Worm (Caenorhabditis elegans) whole organism, L1 larva: ENCODE measurements around the gene F47D12.9.

ENCODE experiments used
- C04F5.9 ChIP-seq: sonication (generic microtip); optimal IDR thresholded peaks from 2 replicates; lab custom pipeline; 2016; ENCODE audit warnings: missing genetic modification characterization, missing compliant biosample characterization
- C34B4.2 ChIP-seq: sonication (generic microtip); optimal IDR thresholded peaks from 2 replicates; lab custom pipeline; 2017; ENCODE audit warnings: mild to moderate bottlenecking, missing genetic modification characterization, missing compliant biosample characterization
- F16B12.6 ChIP-seq: fragments of 150-350 bp; optimal IDR thresholded peaks from 2 replicates; lab custom pipeline; 2014; ENCODE audit warnings: missing biosample characterization, missing genetic modification characterization
- aha-1 ChIP-seq: fragments of 150-350 bp; optimal IDR thresholded peaks from 2 replicates; lab custom pipeline; 2014; ENCODE audit warnings: missing biosample characterization, missing genetic modification characterization
- blmp-1 ChIP-seq: fragments of 150-350 bp; optimal IDR thresholded peaks from 2 replicates; lab custom pipeline; 2014; ENCODE audit warnings: missing biosample characterization, missing genetic modification characterization
- ceh-63 ChIP-seq: fragments of 200-800 bp; sonication (Bioruptor generic); optimal IDR thresholded peaks from 2 replicates; lab custom pipeline; 2018; ENCODE audit warnings: mild to moderate bottlenecking, missing genetic modification characterization, missing compliant biosample characterization
- ceh-8 ChIP-seq: fragments of 200-800 bp; sonication (Bioruptor generic); optimal IDR thresholded peaks from 2 replicates; lab custom pipeline; 2018; ENCODE audit warnings: mild to moderate bottlenecking, missing genetic modification characterization, moderate library complexity, missing compliant biosample characterization
- ceh-88 ChIP-seq: fragments of 200-800 bp; sonication (Bioruptor generic); IDR thresholded peaks from 2 replicates; pipeline ENCODE4 v1.3.6; 2022; ENCODE audit warnings: missing genetic modification characterization, missing compliant biosample characterization
- ceh-90 ChIP-seq: sonication (generic microtip); optimal IDR thresholded peaks from 2 replicates; lab custom pipeline; 2016; ENCODE audit warnings: missing genetic modification characterization, missing compliant biosample characterization
- dpl-1 ChIP-seq, 3 experiments: fragments of 150-350 bp in 2 of 3; sonication (generic microtip) in 1 of 3; optimal IDR thresholded peaks; 2 replicates each; lab custom pipeline; 2014 to 2017; ENCODE audit warnings: missing biosample characterization in 3 of 3, missing genetic modification characterization in 3 of 3, missing genetic modification reagents in 3 of 3
- efl-3 ChIP-seq: fragments of 200-800 bp; sonication (Bioruptor generic); optimal IDR thresholded peaks from 2 replicates; lab custom pipeline; 2018; ENCODE audit warnings: mild to moderate bottlenecking, missing genetic modification characterization, missing compliant biosample characterization
- egl-13 ChIP-seq: sonication (generic microtip); optimal IDR thresholded peaks from 2 replicates; lab custom pipeline; 2016; ENCODE audit warnings: missing genotype, missing genetic modification reagents, missing genetic modification characterization, missing compliant biosample characterization
- elt-2 ChIP-seq: sonication (generic microtip); optimal IDR thresholded peaks from 2 replicates; lab custom pipeline; 2016; ENCODE audit warnings: missing genetic modification characterization, mild to moderate bottlenecking, inconsistent platforms, missing compliant biosample characterization, missing genetic modification reagents
- ets-5 ChIP-seq: fragments of 200-800 bp; sonication (Bioruptor generic); IDR thresholded peaks from 2 replicates; pipeline ENCODE4 v1.3.6; 2022; ENCODE audit warnings: missing genetic modification characterization, missing compliant biosample characterization
- fkh-8 ChIP-seq: sonication (generic microtip); optimal IDR thresholded peaks from 2 replicates; lab custom pipeline; 2016; ENCODE audit warnings: mild to moderate bottlenecking, missing genetic modification characterization, missing compliant biosample characterization
- grh-1 ChIP-seq: fragments of 200-800 bp; sonication (Bioruptor generic); IDR thresholded peaks from 2 replicates; pipeline ENCODE4 v1.3.6; 2022; ENCODE audit warnings: missing genetic modification reagents, missing genetic modification characterization, missing compliant biosample characterization
- hlh-17 ChIP-seq: fragments of 200-800 bp; sonication (Bioruptor generic); optimal IDR thresholded peaks from 2 replicates; lab custom pipeline; 2018; ENCODE audit warnings: missing genetic modification characterization, mild to moderate bottlenecking, missing compliant biosample characterization, moderate library complexity, borderline replicate concordance
- hpl-2 ChIP-seq: fragments of 150-350 bp; optimal IDR thresholded peaks from 2 replicates; lab custom pipeline; 2014; ENCODE audit warnings: missing biosample characterization, missing genetic modification reagents, missing genetic modification characterization
- isw-1 ChIP-seq: fragments of 200-800 bp; sonication (Bioruptor generic); IDR thresholded peaks from 2 replicates; pipeline ENCODE4 v1.3.6; 2022; ENCODE audit warnings: missing genetic modification characterization, missing compliant biosample characterization
- jun-1 ChIP-seq: fragments of 150-350 bp; optimal IDR thresholded peaks from 2 replicates; lab custom pipeline; 2014; ENCODE audit warnings: missing biosample characterization, missing genetic modification reagents, missing genetic modification characterization
- lin-14 ChIP-seq: fragments of 200-800 bp; sonication (Bioruptor generic); optimal IDR thresholded peaks from 2 replicates; lab custom pipeline; 2018; ENCODE audit warnings: mild to moderate bottlenecking, missing genetic modification characterization, moderate library complexity, missing compliant biosample characterization
- lin-15B ChIP-seq: fragments of 150-350 bp; sonication (generic microtip); optimal IDR thresholded peaks from 3 replicates; lab custom pipeline; 2014; ENCODE audit warnings: missing biosample characterization, missing genetic modification characterization
- lin-35 ChIP-seq, 2 experiments: fragments of 150-350 bp; optimal IDR thresholded peaks; 2 replicates each; lab custom pipeline; 2014; ENCODE audit warnings: missing biosample characterization in 2 of 2, missing genetic modification characterization in 2 of 2, missing genetic modification reagents in 2 of 2
- lsy-2 ChIP-seq, 2 experiments: fragments of 150-350 bp; optimal IDR thresholded peaks; 2 replicates each; lab custom pipeline; 2014; ENCODE audit warnings: missing biosample characterization in 2 of 2, missing genetic modification characterization in 2 of 2
- mef-2 ChIP-seq: fragments of 150-350 bp; optimal IDR thresholded peaks from 2 replicates; lab custom pipeline; 2014; ENCODE audit warnings: missing biosample characterization, missing genetic modification characterization
- mep-1 ChIP-seq: fragments of 150-350 bp; optimal IDR thresholded peaks from 2 replicates; lab custom pipeline; 2014; ENCODE audit warnings: missing biosample characterization, missing genetic modification characterization
- nhr-11 ChIP-seq: fragments of 150-350 bp; optimal IDR thresholded peaks from 2 replicates; lab custom pipeline; 2014; ENCODE audit warnings: missing biosample characterization, missing genetic modification characterization
- nhr-12 ChIP-seq: sonication (generic microtip); optimal IDR thresholded peaks from 2 replicates; lab custom pipeline; 2017; ENCODE audit warnings: missing biosample characterization, missing genetic modification characterization
- nhr-237 ChIP-seq: fragments of 150-350 bp; optimal IDR thresholded peaks from 2 replicates; lab custom pipeline; 2014; ENCODE audit warnings: missing biosample characterization, missing genetic modification characterization
- nhr-71 ChIP-seq: sonication (generic microtip); optimal IDR thresholded peaks from 2 replicates; lab custom pipeline; 2016; ENCODE audit warnings: mild to moderate bottlenecking, missing genetic modification characterization, moderate library complexity, missing compliant biosample characterization
- nhr-76 ChIP-seq: sonication (generic microtip); optimal IDR thresholded peaks from 2 replicates; lab custom pipeline; 2017; ENCODE audit warnings: missing biosample characterization, missing genetic modification characterization
- nhr-77 ChIP-seq: fragments of 150-350 bp; optimal IDR thresholded peaks from 2 replicates; lab custom pipeline; 2014; ENCODE audit warnings: missing biosample characterization, missing genetic modification characterization
- nhr-84 ChIP-seq: sonication (generic microtip); optimal IDR thresholded peaks from 2 replicates; lab custom pipeline; 2017; ENCODE audit warnings: missing biosample characterization, missing genetic modification characterization
- nhr-85 ChIP-seq: sonication (generic microtip); peaks from one replicate; lab custom pipeline; 2016; ENCODE audit warnings: missing genetic modification characterization, inconsistent platforms, missing compliant biosample characterization
- pax-3 ChIP-seq: fragments of 200-800 bp; sonication (Bioruptor generic); optimal IDR thresholded peaks from 2 replicates; lab custom pipeline; 2018; ENCODE audit warnings: mild to moderate bottlenecking, missing genetic modification characterization, moderate library complexity, missing compliant biosample characterization
- rnt-1 ChIP-seq: sonication (generic microtip); optimal IDR thresholded peaks from 2 replicates; lab custom pipeline; 2016; ENCODE audit warnings: mild to moderate bottlenecking, missing genetic modification characterization, moderate library complexity, missing compliant biosample characterization
- skn-1 ChIP-seq: fragments of 150-350 bp; optimal IDR thresholded peaks from 2 replicates; lab custom pipeline; 2014; ENCODE audit warnings: missing biosample characterization, missing genetic modification characterization
- snpc-4 ChIP-seq: fragments of 150-350 bp; optimal IDR thresholded peaks from 2 replicates; lab custom pipeline; 2014; ENCODE audit warnings: missing biosample characterization, missing genetic modification characterization
- sup-37 ChIP-seq: fragments of 200-800 bp; sonication (Bioruptor generic); optimal IDR thresholded peaks from 2 replicates; lab custom pipeline; 2018; ENCODE audit warnings: mild to moderate bottlenecking, missing genetic modification characterization, missing compliant biosample characterization
- tlp-1 ChIP-seq: fragments of 150-350 bp; optimal IDR thresholded peaks from 2 replicates; lab custom pipeline; 2014; ENCODE audit warnings: missing biosample characterization, missing genetic modification characterization
- unc-62 ChIP-seq: fragments of 150-350 bp; optimal IDR thresholded peaks from 2 replicates; lab custom pipeline; 2014; ENCODE audit warnings: missing biosample characterization, missing genetic modification reagents, missing genetic modification characterization
- unc-86 ChIP-seq: sonication (generic microtip); optimal IDR thresholded peaks from 2 replicates; lab custom pipeline; 2016; ENCODE audit warnings: missing genetic modification characterization, missing compliant biosample characterization
- unc-98 ChIP-seq: fragments of 200-800 bp; sonication (Bioruptor generic); IDR thresholded peaks from 2 replicates; pipeline ENCODE4 v1.3.6; 2022; ENCODE audit warnings: missing genetic modification characterization, missing compliant biosample characterization
- vab-15 ChIP-seq: sonication (generic microtip); optimal IDR thresholded peaks from 2 replicates; lab custom pipeline; 2017; ENCODE audit warnings: missing genotype, mild to moderate bottlenecking, missing genetic modification characterization, missing compliant biosample characterization
- xbp-1 ChIP-seq: sonication (generic microtip); optimal IDR thresholded peaks from 2 replicates; lab custom pipeline; 2016; ENCODE audit warnings: missing genetic modification characterization, missing compliant biosample characterization
- zip-4 ChIP-seq: fragments of 200-800 bp; sonication (Bioruptor generic); optimal IDR thresholded peaks from 2 replicates; lab custom pipeline; 2018; ENCODE audit warnings: mild to moderate bottlenecking, missing genetic modification characterization, moderate library complexity, missing compliant biosample characterization
- ztf-11 ChIP-seq, 2 experiments: sonication (generic microtip); optimal IDR thresholded peaks; 2 replicates each; lab custom pipeline; 2016 to 2017; ENCODE audit warnings: missing genetic modification characterization in 2 of 2, missing biosample characterization in 1 of 2, missing compliant biosample characterization in 1 of 2

F47D12.9 gene

ce11 chrIII:6278301-6278827 is 24.8 kb downstream of the F47D12.9 start, which contains the start of gene C18F10.7 (continued):
- TF ChIP-seq ceh-63 = no peak
- peak; percentile 55 to 63 for TF ChIP-seq lin-35 (GFP tag; optimal IDR thresholded peaks at IDR 0.05; lab: Kevin White, UChicago)
- TF ChIP-seq tlp-1 (tag; lab: Kevin White, UChicago) = no peak
- peak; percentile 34 for TF ChIP-seq C04F5.9
- no peak for TF ChIP-seq hlh-17 (GFP tag; lab: Kevin White, UChicago)
- no peak for TF ChIP-seq C34B4.2 (tag; lab: Kevin White, UChicago)
- TF ChIP-seq ceh-88 (GFP tag; lab: Robert Waterston, UW) = no peak; the same call in 1 of the 2 replicates
- peak; percentile 7 for TF ChIP-seq nhr-11 (tag; lab: Kevin White, UChicago)
- TF ChIP-seq nhr-71 (tag; lab: Kevin White, UChicago) = peak; percentile 89
- peak; percentile 52 for TF ChIP-seq fkh-8 (tag; lab: Kevin White, UChicago)
- TF ChIP-seq unc-86 (tag; lab: Kevin White, UChicago) = peak; percentile 65
- peak; percentile 87 for TF ChIP-seq lin-14 (GFP tag; lab: Kevin White, UChicago)
- peak; percentile 61 for TF ChIP-seq mef-2 (tag; lab: Kevin White, UChicago)
- TF ChIP-seq blmp-1 (tag; lab: Kevin White, UChicago) = peak; percentile 49
- no peak for TF ChIP-seq aha-1 (tag; lab: Kevin White, UChicago)
- TF ChIP-seq nhr-237 (tag; lab: Kevin White, UChicago) = no peak
- no peak for TF ChIP-seq nhr-12 (tag; lab: Kevin White, UChicago)
- no peak for TF ChIP-seq ceh-8
- TF ChIP-seq ceh-90 (tag; lab: Kevin White, UChicago) = no peak
- TF ChIP-seq jun-1 = peak; percentile 36
- TF ChIP-seq xbp-1 (tag; lab: Kevin White, UChicago) = peak; percentile 70
- TF ChIP-seq lsy-2 (tag; optimal IDR thresholded peaks at IDR 0.05; lab: Kevin White, UChicago) = peak in 1 of 2 experiments; percentile 76
- no peak for TF ChIP-seq efl-3 (GFP tag; lab: Kevin White, UChicago)
- TF ChIP-seq elt-2 (tag; lab: Kevin White, UChicago) = peak; percentile 61
- TF ChIP-seq nhr-85 = peak; percentile 70
- TF ChIP-seq grh-1 (GFP tag; lab: Robert Waterston, UW) = 0 out of 2 replicates have a peak, but pooled peaks have one; percentile 8
- TF ChIP-seq sup-37 (GFP tag; lab: Kevin White, UChicago) = peak; percentile 3
- TF ChIP-seq unc-98 (GFP tag; lab: Robert Waterston, UW) = no peak
- TF ChIP-seq dpl-1 (GFP tag; optimal IDR thresholded peaks at IDR 0.05; lab: Kevin White, UChicago) = peak; percentile 30 to 56 (median 48)
- peak; percentile 16 for TF ChIP-seq F16B12.6 (tag; lab: Kevin White, UChicago)
- peak; percentile 64 for TF ChIP-seq snpc-4
- TF ChIP-seq zip-4 (GFP tag; lab: Kevin White, UChicago) = no peak
- no peak for TF ChIP-seq ets-5 (GFP tag; lab: Robert Waterston, UW)
- TF ChIP-seq skn-1 = no peak
- no peak for TF ChIP-seq vab-15 (tag; lab: Kevin White, UChicago)
- TF ChIP-seq nhr-77 = peak; percentile 11
- TF ChIP-seq isw-1 (GFP tag; lab: Robert Waterston, UW) = peak; percentile 30

- TF ChIP-seq hpl-2 (no peak), mep-1 (tag; lab: Kevin White, UChicago) (no peak), aha-1 (tag; lab: Kevin White, UChicago) (no peak), egl-13 (tag; lab: Kevin White, UChicago) (no peak), blmp-1 (tag; lab: Kevin White, UChicago) (no peak), ceh-8 (no peak), hlh-17 (GFP tag; lab: Kevin White, UChicago) (no peak), unc-62 (no peak), lin-15B (tag; lab: Kevin White, UChicago) (no peak), nhr-84 (tag; lab: Kevin White, UChicago) (no peak), dpl-1 (GFP tag; optimal IDR thresholded peaks at IDR 0.05; lab: Kevin White, UChicago) (no peak), nhr-76 (tag; lab: Kevin White, UChicago) (no peak), ztf-11 (tag; optimal IDR thresholded peaks at IDR 0.05; lab: Kevin White, UChicago) (no peak), pax-3 (tag; lab: Kevin White, UChicago) (no peak), elt-2 (tag; lab: Kevin White, UChicago) (no peak), ceh-88 (GFP tag; lab: Robert Waterston, UW) (no peak), rnt-1 (tag; lab: Kevin White, UChicago) (no peak), grh-1 (GFP tag; lab: Robert Waterston, UW) (no peak)
- TF ChIP-seq, all 84 proteins: peak for 0
Observed at ce11 chrIII:6272868-6273267, 30.3 kb downstream of the F47D12.9 start, which contains the start of gene C18F10.2. TSS of gene C18F10.2 (plus strand) at chrIII:6273168.
